Fruit fly (Drosophila melanogaster) whole organism, prepupa: ENCODE data around the gene CG32052.

Source experiments
- Blimp-1 ChIP-seq: fragments of 200-800 bp; sonication (Bioruptor generic); optimal IDR thresholded peaks from 3 replicates; lab custom pipeline; 2017; ENCODE audit warnings: missing biosample characterization, missing genetic modification characterization, mild to moderate bottlenecking, moderate library complexity, missing genetic modification reagents
- CG10631 ChIP-seq: fragments of 200-800 bp; sonication (Bioruptor generic); optimal IDR thresholded peaks from 2 replicates; lab custom pipeline; 2016; ENCODE audit warnings: missing biosample characterization, missing genetic modification characterization
- CG10669 ChIP-seq: fragments of 200-800 bp; sonication (Bioruptor generic); optimal IDR thresholded peaks from 3 replicates; lab custom pipeline; 2018; ENCODE audit warnings: missing biosample characterization, mild to moderate bottlenecking, missing genetic modification characterization, moderate library complexity
- CG11762 ChIP-seq: fragments of 200-800 bp; sonication (Bioruptor generic); optimal IDR thresholded peaks from 3 replicates; lab custom pipeline; 2016; ENCODE audit warnings: missing biosample characterization, missing genetic modification characterization; ENCODE audit not compliant: insufficient read depth
- CG11902 ChIP-seq: fragments of 200-800 bp; sonication (Bioruptor generic); optimal IDR thresholded peaks from 3 replicates; lab custom pipeline; 2016; ENCODE audit warnings: missing biosample characterization, missing genetic modification characterization
- CG15336 ChIP-seq: fragments of 200-800 bp; sonication (Bioruptor generic); IDR thresholded peaks from 2 replicates; pipeline ENCODE4 v1.3.6; 2022; ENCODE audit warnings: missing biosample characterization, missing genetic modification characterization
- CG1621 ChIP-seq: fragments of 200-800 bp; sonication (Bioruptor generic); optimal IDR thresholded peaks from 3 replicates; lab custom pipeline; 2018; ENCODE audit warnings: missing biosample characterization, mild to moderate bottlenecking, missing genetic modification characterization
- CG16779 ChIP-seq: fragments of 200-800 bp; sonication (Bioruptor generic); optimal IDR thresholded peaks from 3 replicates; lab custom pipeline; 2017; ENCODE audit warnings: missing biosample characterization, mild to moderate bottlenecking, missing genetic modification characterization
- CG31627 ChIP-seq: fragments of 200-800 bp; sonication (Bioruptor generic); optimal IDR thresholded peaks from 3 replicates; lab custom pipeline; 2016; ENCODE audit warnings: missing biosample characterization, missing genetic modification characterization
- CG32006 ChIP-seq: fragments of 200-800 bp; sonication (Bioruptor generic); optimal IDR thresholded peaks from 3 replicates; lab custom pipeline; 2017; ENCODE audit warnings: missing biosample characterization, mild to moderate bottlenecking, missing genetic modification characterization
- CG34406 ChIP-seq: fragments of 200-800 bp; sonication (Bioruptor generic); optimal IDR thresholded peaks from 3 replicates; lab custom pipeline; 2016; ENCODE audit warnings: missing biosample characterization, missing genetic modification characterization
- CG4318 ChIP-seq: fragments of 200-800 bp; sonication (Bioruptor generic); optimal IDR thresholded peaks from 3 replicates; lab custom pipeline; 2017; ENCODE audit warnings: missing biosample characterization, mild to moderate bottlenecking, missing genetic modification characterization
- CG6276 ChIP-seq: fragments of 200-800 bp; sonication (Bioruptor generic); optimal IDR thresholded peaks from 2 replicates; lab custom pipeline; 2017; ENCODE audit warnings: missing biosample characterization, mild to moderate bottlenecking, missing genetic modification characterization
- CG6792 ChIP-seq: fragments of 200-800 bp; sonication (Bioruptor generic); optimal IDR thresholded peaks from 3 replicates; lab custom pipeline; 2016; ENCODE audit warnings: missing biosample characterization, missing genetic modification characterization
- CG6808 ChIP-seq: fragments of 200-800 bp; sonication (Bioruptor generic); optimal IDR thresholded peaks from 3 replicates; lab custom pipeline; 2017; ENCODE audit warnings: missing biosample characterization, missing genetic modification characterization, mild to moderate bottlenecking, moderate library complexity, missing genetic modification reagents
- CG6854 ChIP-seq: fragments of 200-800 bp; sonication (Bioruptor generic); optimal IDR thresholded peaks from 2 replicates; lab custom pipeline; 2017; ENCODE audit warnings: missing biosample characterization, mild to moderate bottlenecking, missing genetic modification characterization
- CG7368 ChIP-seq: fragments of 200-800 bp; sonication (Bioruptor generic); optimal IDR thresholded peaks from 3 replicates; lab custom pipeline; 2016; ENCODE audit warnings: missing biosample characterization, missing genetic modification characterization
- CG8119 ChIP-seq: fragments of 200-800 bp; sonication (Bioruptor generic); IDR thresholded peaks from 3 replicates; pipeline ENCODE4 v1.3.6; 2022; ENCODE audit warnings: missing biosample characterization, missing genetic modification characterization
- CG8632 ChIP-seq: fragments of 200-800 bp; sonication (Bioruptor generic); optimal IDR thresholded peaks from 3 replicates; lab custom pipeline; 2016; ENCODE audit warnings: missing biosample characterization, missing genetic modification characterization
- CG9139 ChIP-seq: fragments of 200-800 bp; sonication (Bioruptor generic); optimal IDR thresholded peaks from 3 replicates; lab custom pipeline; 2017; ENCODE audit warnings: missing biosample characterization, mild to moderate bottlenecking, missing genetic modification characterization
- Eip78C ChIP-seq: fragments of 200-800 bp; sonication (Bioruptor generic); peaks from one replicate; lab custom pipeline; 2016; ENCODE audit warnings: missing biosample characterization, missing genetic modification characterization
- Eip93F ChIP-seq: fragments of 200-800 bp; sonication (Bioruptor generic); optimal IDR thresholded peaks from 2 replicates; lab custom pipeline; 2016; ENCODE audit warnings: missing biosample characterization, mild to moderate bottlenecking, missing genetic modification characterization
- Ets21C ChIP-seq: fragments of 200-800 bp; sonication (Bioruptor generic); optimal IDR thresholded peaks from 3 replicates; lab custom pipeline; 2016; ENCODE audit warnings: missing biosample characterization, missing genetic modification characterization
- Ets96B ChIP-seq: fragments of 200-800 bp; optimal IDR thresholded peaks from 2 replicates; lab custom pipeline; 2019; ENCODE audit warnings: missing biosample characterization, mild to moderate bottlenecking, missing genetic modification characterization, moderate library complexity
- Hr39 ChIP-seq: fragments of 200-800 bp; sonication (Bioruptor generic); optimal IDR thresholded peaks from 2 replicates; lab custom pipeline; 2016; ENCODE audit warnings: missing biosample characterization, missing genetic modification characterization
- Hr4 ChIP-seq: fragments of 200-800 bp; sonication (Bioruptor generic); optimal IDR thresholded peaks from 3 replicates; lab custom pipeline; 2016; ENCODE audit warnings: missing biosample characterization, missing genetic modification characterization
- Lpt ChIP-seq: fragments of 200-800 bp; sonication (Bioruptor generic); optimal IDR thresholded peaks from 3 replicates; lab custom pipeline; 2016; ENCODE audit warnings: missing biosample characterization, missing genetic modification characterization
- Met ChIP-seq: fragments of 200-800 bp; sonication (Bioruptor generic); optimal IDR thresholded peaks from 3 replicates; lab custom pipeline; 2016; ENCODE audit warnings: missing biosample characterization, missing genetic modification characterization
- Smox ChIP-seq: fragments of 200-800 bp; sonication (Bioruptor generic); optimal IDR thresholded peaks from 3 replicates; lab custom pipeline; 2016; ENCODE audit warnings: missing biosample characterization, missing genetic modification characterization
- Sox102F ChIP-seq: fragments of 200-800 bp; sonication (Bioruptor generic); optimal IDR thresholded peaks from 2 replicates; lab custom pipeline; 2016; ENCODE audit warnings: missing biosample characterization, mild to moderate bottlenecking, missing genetic modification characterization
- Sox14 ChIP-seq: fragments of 200-800 bp; sonication (Bioruptor generic); optimal IDR thresholded peaks from 3 replicates; lab custom pipeline; 2016; ENCODE audit warnings: missing biosample characterization, missing genetic modification characterization
- Sox15 ChIP-seq: fragments of 200-800 bp; sonication (Bioruptor generic); optimal IDR thresholded peaks from 3 replicates; lab custom pipeline; 2016; ENCODE audit warnings: missing biosample characterization, missing genetic modification characterization
- achi ChIP-seq: fragments of 200-800 bp; sonication (Bioruptor generic); optimal IDR thresholded peaks from 3 replicates; lab custom pipeline; 2016; ENCODE audit warnings: missing biosample characterization, missing genetic modification characterization
- acj6 ChIP-seq: fragments of 200-800 bp; sonication (Bioruptor generic); optimal IDR thresholded peaks from 3 replicates; lab custom pipeline; 2016; ENCODE audit warnings: missing biosample characterization, missing genetic modification characterization
- cyc ChIP-seq: fragments of 200-800 bp; sonication (Bioruptor generic); optimal IDR thresholded peaks from 3 replicates; lab custom pipeline; 2016; ENCODE audit warnings: missing biosample characterization, missing genetic modification characterization
- dac ChIP-seq: fragments of 200-800 bp; sonication (Bioruptor generic); optimal IDR thresholded peaks from 2 replicates; lab custom pipeline; 2017; ENCODE audit warnings: missing biosample characterization, mild to moderate bottlenecking, missing genetic modification characterization
- dsx ChIP-seq: fragments of 200-800 bp; optimal IDR thresholded peaks from 3 replicates; lab custom pipeline; 2019; ENCODE audit warnings: missing biosample characterization, mild to moderate bottlenecking, missing genetic modification characterization, moderate library complexity; ENCODE audit not compliant: poor library complexity, severe bottlenecking
- esn ChIP-seq: fragments of 200-800 bp; sonication (Bioruptor generic); optimal IDR thresholded peaks from 2 replicates; lab custom pipeline; 2016; ENCODE audit warnings: missing biosample characterization, mild to moderate bottlenecking, missing genetic modification characterization, moderate library complexity
- fd59A ChIP-seq: fragments of 200-800 bp; sonication (Bioruptor generic); optimal IDR thresholded peaks from 2 replicates; lab custom pipeline; 2017; ENCODE audit warnings: missing biosample characterization, mild to moderate bottlenecking, missing genetic modification characterization, missing genetic modification reagents
- fd85E ChIP-seq: fragments of 200-800 bp; sonication (Bioruptor generic); optimal IDR thresholded peaks from 3 replicates; lab custom pipeline; 2016; ENCODE audit warnings: missing biosample characterization, missing genetic modification characterization
- fkh ChIP-seq: fragments of 200-800 bp; sonication (Bioruptor generic); optimal IDR thresholded peaks from 3 replicates; lab custom pipeline; 2017; ENCODE audit warnings: missing biosample characterization, mild to moderate bottlenecking, missing genetic modification characterization, moderate library complexity
- lz ChIP-seq: fragments of 200-800 bp; sonication (Bioruptor generic); optimal IDR thresholded peaks from 3 replicates; lab custom pipeline; 2016; ENCODE audit warnings: missing biosample characterization, missing genetic modification characterization
- net ChIP-seq: fragments of 200-800 bp; sonication (Bioruptor generic); optimal IDR thresholded peaks from 3 replicates; lab custom pipeline; 2016; ENCODE audit warnings: missing biosample characterization, missing genetic modification characterization
- pdm3 ChIP-seq: fragments of 200-800 bp; sonication (Bioruptor generic); optimal IDR thresholded peaks from 3 replicates; lab custom pipeline; 2016; ENCODE audit warnings: missing biosample characterization, missing genetic modification characterization
- salr ChIP-seq, 2 experiments: fragments of 200-800 bp; sonication (Bioruptor generic); optimal IDR thresholded peaks; 3 replicates each; lab custom pipeline; 2016 to 2018; ENCODE audit warnings: missing biosample characterization in 2 of 2, missing genetic modification characterization in 2 of 2, mild to moderate bottlenecking in 1 of 2
- spab ChIP-seq: fragments of 200-800 bp; sonication (Bioruptor generic); optimal IDR thresholded peaks from 2 replicates; lab custom pipeline; 2017; ENCODE audit warnings: missing biosample characterization, mild to moderate bottlenecking, missing genetic modification characterization, missing genetic modification reagents
- ss ChIP-seq, 2 experiments: fragments of 200-800 bp; sonication (Bioruptor generic); optimal IDR thresholded peaks; 2 replicates in 1 of 2; 3 replicates in 1 of 2; lab custom pipeline; 2017 to 2018; ENCODE audit warnings: mild to moderate bottlenecking in 2 of 2, missing biosample characterization in 2 of 2, missing genetic modification characterization in 2 of 2, moderate library complexity in 1 of 2
- svp ChIP-seq: fragments of 200-800 bp; sonication (Bioruptor generic); peaks from one replicate; lab custom pipeline; 2016; ENCODE audit warnings: missing biosample characterization, missing genetic modification characterization
- topi ChIP-seq: fragments of 200-800 bp; sonication (Bioruptor generic); optimal IDR thresholded peaks from 3 replicates; lab custom pipeline; 2016; ENCODE audit warnings: missing biosample characterization, missing genetic modification characterization
- vri ChIP-seq: fragments of 200-800 bp; sonication (Bioruptor generic); optimal IDR thresholded peaks from 3 replicates; lab custom pipeline; 2016; ENCODE audit warnings: missing biosample characterization, mild to moderate bottlenecking, missing genetic modification characterization

Gene CG32052

dm6 chr3L:9855784-9856426, 69.1 kb downstream of the CG32052 start:
- TF ChIP-seq acj6 (GFP tag; lab: Kevin White, UChicago) (peak; percentile 94), Met (GFP tag; lab: Kevin White, UChicago) (peak; percentile 96), CG8632 (GFP tag; lab: Kevin White, UChicago) (peak; percentile 85), fkh (GFP tag; lab: Kevin White, UChicago) (peak; percentile 74), CG1621 (tag; lab: Kevin White, UChicago) (peak; percentile 88), dsx (GFP tag; lab: Kevin White, UChicago) (peak; percentile 82), CG6276 (GFP tag; lab: Kevin White, UChicago) (peak; percentile 82), achi (peak; percentile 92), cyc (peak; percentile 98), Sox15 (GFP tag; lab: Kevin White, UChicago) (peak; percentile 80), lz (GFP tag; lab: Kevin White, UChicago) (peak; percentile 96), Smox (GFP tag; lab: Kevin White, UChicago) (peak; percentile 93), CG16779 (tag; lab: Kevin White, UChicago) (peak; percentile 92), Hr4 (GFP tag; lab: Kevin White, UChicago) (peak; percentile 94), CG4318 (GFP tag; lab: Kevin White, UChicago) (peak; percentile 88), CG9139 (GFP tag; lab: Kevin White, UChicago) (peak; percentile 84), CG8119 (peak; percentile 97), CG15336 (peak; percentile 97), CG34406 (GFP tag; lab: Kevin White, UChicago) (peak; percentile 88), salr (GFP tag; optimal IDR thresholded peaks at IDR 0.05; lab: Kevin White, UChicago) (peak; percentile 77 to 90), Sox14 (peak; percentile 95), CG6854 (peak; percentile 94), CG6808 (GFP tag; lab: Kevin White, UChicago) (peak; percentile 95), ss (GFP tag; optimal IDR thresholded peaks at IDR 0.05; lab: Kevin White, UChicago) (peak; percentile 79 to 89), Blimp-1 (GFP tag; lab: Kevin White, UChicago) (peak; percentile 98), pdm3 (GFP tag; lab: Kevin White, UChicago) (peak; percentile 94), CG11762 (peak; percentile 94), vri (GFP tag; lab: Kevin White, UChicago) (peak; percentile 89), CG10669 (GFP tag; lab: Kevin White, UChicago) (peak; percentile 95), Lpt (GFP tag; lab: Kevin White, UChicago) (peak; percentile 95), esn (GFP tag; lab: Kevin White, UChicago) (peak; percentile 97), CG32006 (GFP tag; lab: Kevin White, UChicago) (peak; percentile 96), fd59A (peak; percentile 88), Eip93F (peak; percentile 71), net (peak; percentile 93), CG11902 (GFP tag; lab: Kevin White, UChicago) (peak; percentile 92), topi (GFP tag; lab: Kevin White, UChicago) (peak; percentile 97), Eip78C (GFP tag; lab: Kevin White, UChicago) (peak; percentile 99), CG10631 (GFP tag; lab: Kevin White, UChicago) (peak; percentile 92), fd85E (GFP tag; lab: Kevin White, UChicago) (peak; percentile 86), Ets96B (tag; lab: Kevin White, UChicago) (peak; percentile 95), Hr39 (GFP tag; lab: Kevin White, UChicago) (peak; percentile 96), Ets21C (peak; percentile 94), dac (GFP tag; lab: Kevin White, UChicago) (peak; percentile 87), CG31627 (GFP tag; lab: Kevin White, UChicago) (peak; percentile 95), svp (GFP tag; lab: Kevin White, UChicago) (peak; percentile 99), CG6792 (GFP tag; lab: Kevin White, UChicago) (peak; percentile 92), CG7368 (GFP tag; lab: Kevin White, UChicago) (peak; percentile 97), spab (GFP tag; lab: Kevin White, UChicago) (peak; percentile 93), Sox102F (peak; percentile 97)
